Worm (Caenorhabditis elegans): ENCODE data around the gene C32A9.1.
A peak's percentile ranks its signal among the peaks of the same experiment; 100 is the strongest.

C32A9.1 gene

DNA sequence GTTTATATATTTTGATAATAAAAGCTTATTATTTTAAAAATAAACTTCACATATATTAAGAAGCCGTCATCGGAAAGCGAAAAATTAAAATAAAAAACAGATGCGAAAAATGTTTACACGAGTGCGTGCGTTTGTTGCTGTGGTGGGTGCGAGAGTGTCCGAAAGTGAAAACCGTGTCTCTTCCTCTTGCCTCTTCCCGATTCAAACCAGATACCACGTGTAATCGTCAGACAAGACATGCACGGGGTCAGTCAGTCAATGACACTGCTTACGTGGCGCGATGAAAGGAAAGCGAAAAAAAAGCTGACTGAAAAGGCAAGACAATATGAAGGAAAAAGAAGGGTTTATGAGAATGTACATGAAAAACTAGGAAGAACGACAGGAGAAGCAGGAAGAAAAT lies 29.1 kb downstream of the C32A9.1 start:
- no peak for TF ChIP-seq fax-1 (tag; optimal IDR thresholded peaks at IDR 0.05)
- TF ChIP-seq C08G9.2 (tag; optimal IDR thresholded peaks at IDR 0.05) = no peak
- no peak for TF ChIP-seq ceh-2 (tag; optimal IDR thresholded peaks at IDR 0.05)
- no peak for TF ChIP-seq pag-3 (tag; optimal IDR thresholded peaks at IDR 0.05; ENCODE audit: borderline replicate concordance)
- no peak for TF ChIP-seq pax-1 (tag; optimal IDR thresholded peaks at IDR 0.05)
- TF ChIP-seq nhr-11 (tag; optimal IDR thresholded peaks at IDR 0.05) = no peak
- TF ChIP-seq hlh-30 (tag; optimal IDR thresholded peaks at IDR 0.05; ENCODE audit: insufficient read depth) = peak; percentile 19
- no peak for TF ChIP-seq sox-2 (GFP tag; IDR thresholded peaks at IDR 0.05)

DNA sequence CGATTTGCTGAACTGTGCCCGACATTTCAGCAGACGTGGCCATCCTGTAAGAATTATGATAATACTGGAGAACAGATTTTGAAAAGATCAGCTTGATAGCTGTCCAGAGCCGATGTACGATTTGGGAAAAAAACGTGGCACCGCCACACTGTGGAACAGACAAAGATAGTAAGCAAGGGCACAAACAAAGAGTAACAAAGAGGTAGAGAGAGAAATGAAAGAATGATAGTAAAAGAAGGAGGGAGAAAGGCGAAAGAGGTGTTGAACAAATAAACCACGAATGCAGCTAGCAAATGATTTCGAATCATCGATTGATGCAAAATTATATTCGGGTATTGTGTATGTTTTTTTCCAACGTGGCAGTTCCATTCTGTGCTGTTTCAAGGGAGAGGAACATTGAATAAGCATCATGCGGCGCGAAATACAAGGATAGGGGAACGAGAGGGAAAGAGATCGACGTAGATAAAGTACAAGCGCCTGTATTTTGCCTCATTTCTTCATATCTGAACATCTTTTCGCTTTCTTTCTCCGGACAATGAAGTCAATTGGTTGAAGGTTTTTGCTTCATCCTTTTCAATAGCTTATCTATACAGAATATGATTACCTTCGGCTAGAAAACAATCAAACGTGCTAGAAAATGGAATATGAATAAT lies 31.7 kb downstream of the C32A9.1 start, which contains the start of gene C14H10.3:
TSS of gene C14H10.3 (minus strand) at position 44 of the 653 bp plus-strand sequence.
- no peak for TF ChIP-seq ceh-24 (tag; optimal IDR thresholded peaks at IDR 0.05)
- TF ChIP-seq syd-9 (tag; optimal IDR thresholded peaks at IDR 0.05) = no peak

DNA sequence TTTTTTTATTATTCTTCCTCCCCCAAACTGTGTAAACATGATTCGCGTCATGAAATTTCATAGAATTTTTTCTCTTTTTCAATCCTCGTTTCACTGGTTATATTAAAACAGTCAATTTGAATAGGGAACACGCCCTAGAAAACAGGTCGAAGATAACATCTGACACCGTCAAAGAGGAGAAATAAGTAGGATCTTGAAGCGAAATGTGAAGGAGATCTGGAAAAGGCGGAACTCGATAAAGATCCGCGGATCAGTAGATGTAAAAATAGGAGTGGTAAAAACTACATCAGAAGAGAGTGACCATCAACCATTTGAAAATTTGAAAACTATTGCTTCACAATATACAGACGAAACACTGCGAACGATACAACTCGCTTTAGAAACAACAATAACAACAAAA lies 32.7 kb downstream of the C32A9.1 start:
- TF ChIP-seq ceh-19 (GFP tag; optimal IDR thresholded peaks at IDR 0.05) (no peak), pax-1 (tag; optimal IDR thresholded peaks at IDR 0.05) (no peak), ceh-14 (tag; optimal IDR thresholded peaks at IDR 0.05) (no peak), pqm-1 (tag; optimal IDR thresholded peaks at IDR 0.05) (no peak), ceh-34 (tag; optimal IDR thresholded peaks at IDR 0.05) (no peak), sox-2 (GFP tag; IDR thresholded peaks at IDR 0.05) (no peak), ceh-30 (tag; optimal IDR thresholded peaks at IDR 0.05) (no peak), fax-1 (tag; optimal IDR thresholded peaks at IDR 0.05) (no peak), unc-86 (tag; optimal IDR thresholded peaks at IDR 0.05) (no peak), hlh-8 (tag; optimal IDR thresholded peaks at IDR 0.05) (no peak), pha-2 (tag; optimal IDR thresholded peaks at IDR 0.05) (no peak)

DNA sequence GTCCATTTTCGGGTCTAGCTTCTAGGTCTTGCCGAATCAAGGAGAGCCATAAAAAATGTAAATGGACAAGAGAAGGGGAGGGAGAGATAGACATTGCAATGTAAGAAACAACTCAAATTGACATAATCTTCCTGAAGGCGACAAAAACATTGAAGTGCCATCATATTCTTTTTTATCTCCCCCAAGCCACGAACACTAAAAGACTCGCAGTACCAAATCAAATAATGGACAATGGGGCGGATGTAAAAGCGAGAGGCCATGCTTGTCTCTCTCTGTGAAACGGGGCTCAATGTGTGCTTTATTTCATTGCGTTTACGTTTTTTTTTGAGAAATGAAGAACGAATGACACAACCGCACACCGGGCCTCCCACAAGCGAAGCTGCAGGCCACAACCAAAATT lies 34.1 kb downstream of the C32A9.1 start:
- no peak for TF ChIP-seq hlh-15 (tag; optimal IDR thresholded peaks at IDR 0.05)
- TF ChIP-seq ceh-48 (tag; optimal IDR thresholded peaks at IDR 0.05) = no peak
- TF ChIP-seq unc-3 (GFP tag; conservative IDR thresholded peaks at IDR 0.05) = no peak
- no peak for TF ChIP-seq unc-3 (tag; optimal IDR thresholded peaks at IDR 0.05)
- no peak for TF ChIP-seq fkh-6 (tag; optimal IDR thresholded peaks at IDR 0.05)
- no peak for TF ChIP-seq pqm-1 (tag; optimal IDR thresholded peaks at IDR 0.05)
- TF ChIP-seq C08G9.2 (tag; optimal IDR thresholded peaks at IDR 0.05) = no peak
- no peak for TF ChIP-seq fkh-10 (GFP tag; optimal IDR thresholded peaks at IDR 0.05)
- TF ChIP-seq hlh-6 (tag; optimal IDR thresholded peaks at IDR 0.05) = no peak
- no peak for TF ChIP-seq ceh-22 (tag; optimal IDR thresholded peaks at IDR 0.05)
- no peak for TF ChIP-seq unc-86 (tag; optimal IDR thresholded peaks at IDR 0.05)
- TF ChIP-seq hlh-8 (tag; optimal IDR thresholded peaks at IDR 0.05) = no peak
- no peak for TF ChIP-seq mec-3 (tag; optimal IDR thresholded peaks at IDR 0.05; ENCODE audit: borderline replicate concordance)

DNA sequence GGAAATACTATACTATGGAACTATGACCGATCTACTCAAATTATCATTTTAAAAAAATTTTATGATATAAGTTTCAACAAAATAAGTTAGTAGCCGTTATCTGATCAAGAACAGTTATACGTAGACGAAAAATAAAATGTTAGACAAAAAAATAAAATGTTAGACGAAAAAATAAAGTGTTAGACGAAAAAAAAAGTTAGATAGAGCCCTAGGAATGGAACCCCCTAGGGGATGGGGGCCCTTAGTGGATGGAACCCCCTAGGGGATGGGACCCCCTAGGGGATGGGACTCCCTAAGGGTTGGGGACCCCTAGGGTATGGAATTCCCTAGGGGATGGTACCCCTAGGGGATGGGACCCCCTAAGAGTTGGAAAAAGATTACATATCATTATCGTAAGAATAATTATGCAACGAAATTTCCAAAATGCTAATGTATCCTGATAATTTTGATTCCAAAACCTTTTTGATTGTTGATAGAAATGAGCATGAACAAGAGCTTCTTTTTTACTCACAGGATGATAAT lies 40.7 kb downstream of the C32A9.1 start:
- TF ChIP-seq unc-42 (tag; optimal IDR thresholded peaks at IDR 0.05) (no peak), unc-3 (GFP tag; conservative IDR thresholded peaks at IDR 0.05) (no peak), unc-3 (tag; optimal IDR thresholded peaks at IDR 0.05) (peak; percentile 61)

DNA sequence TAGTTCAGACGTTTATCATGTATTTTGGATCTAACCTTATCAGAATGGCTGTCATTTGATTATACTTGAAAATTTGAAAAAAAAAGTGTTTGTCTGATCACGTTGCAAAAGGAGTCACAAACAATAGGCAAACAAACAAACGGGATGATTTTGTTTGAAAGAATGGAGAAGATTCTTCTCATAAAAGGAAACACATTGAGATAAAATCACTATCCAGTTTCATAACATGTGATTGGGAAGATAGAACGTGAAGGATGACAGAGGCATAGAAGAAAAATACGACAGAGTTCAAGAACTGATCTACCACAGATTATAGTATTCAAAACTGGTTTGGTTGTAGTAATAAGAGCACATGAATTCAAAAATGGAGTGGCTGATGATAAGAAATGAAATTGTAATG lies 41.2 kb downstream of the C32A9.1 start, which contains the start of gene F44A6.5:
TSS of gene F44A6.5 (minus strand) at position 151 of the 400 bp plus-strand sequence.
- no peak for TF ChIP-seq Y22D7AL.16 (tag; optimal IDR thresholded peaks at IDR 0.05)
- no peak for TF ChIP-seq ceh-22 (tag; optimal IDR thresholded peaks at IDR 0.05)

DNA sequence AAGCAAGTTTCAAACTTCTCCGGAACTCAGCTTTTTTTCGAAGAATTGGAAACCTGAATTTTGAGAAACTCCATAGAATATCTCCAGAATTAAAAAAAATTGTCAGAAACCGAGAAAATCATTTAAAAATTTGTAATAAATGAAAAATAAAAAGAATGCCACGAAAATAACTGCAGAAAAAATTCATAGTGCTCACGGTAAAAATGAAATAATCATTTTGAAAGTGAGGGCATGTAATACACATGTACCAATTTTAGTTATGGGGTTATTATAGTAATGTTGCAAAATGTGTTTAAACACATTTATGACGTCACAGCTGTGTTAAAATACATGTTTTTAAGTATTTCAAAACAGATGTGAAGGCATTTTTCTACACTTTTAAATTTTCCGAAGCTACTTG lies 43.1 kb downstream of the C32A9.1 start:
- TF ChIP-seq hlh-8 (tag; optimal IDR thresholded peaks at IDR 0.05) (no peak), pha-4 (tag; optimal IDR thresholded peaks at IDR 0.05) (no peak), unc-3 (GFP tag; conservative IDR thresholded peaks at IDR 0.05) (no peak), unc-3 (tag; optimal IDR thresholded peaks at IDR 0.05) (no peak)
